Fruit fly (Drosophila melanogaster): ENCODE data around the gene CG15546.
A peak's percentile ranks its signal among the peaks of the same experiment; 100 is the strongest.

CG15546 gene

DNA sequence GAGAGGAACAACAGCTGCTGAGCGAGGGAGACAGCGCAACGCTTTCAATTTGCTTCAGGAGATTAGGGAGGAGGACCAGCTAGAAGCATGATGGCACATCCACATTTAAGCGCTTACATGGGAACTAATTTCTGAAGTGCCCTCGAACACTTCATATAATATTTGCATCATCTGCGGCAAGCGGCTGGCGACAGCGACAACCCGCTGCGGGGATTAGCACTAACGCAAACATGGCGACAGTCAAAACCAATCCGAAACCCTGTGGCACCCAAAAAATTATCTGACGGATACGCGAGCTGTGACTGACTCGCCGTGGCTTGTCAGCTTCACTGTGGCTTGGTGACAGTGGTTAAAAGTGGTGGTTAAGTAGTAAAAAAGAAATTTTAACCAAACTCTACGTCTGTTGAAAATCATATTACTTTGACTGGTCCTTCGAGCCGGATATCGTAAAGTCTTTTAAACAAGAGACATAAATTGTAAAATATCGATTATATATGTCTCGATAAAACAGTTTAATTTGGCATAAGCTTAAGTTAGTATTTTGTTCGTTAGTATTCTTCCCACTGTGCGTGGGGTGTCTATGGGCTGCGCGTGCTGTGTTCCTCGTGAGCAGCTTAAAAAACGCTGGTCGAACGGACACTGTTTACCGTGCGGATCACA lies 16.0 kb downstream of the CG15546 start (continued):
- TF ChIP-seq Eip74EF (GFP tag; optimal IDR thresholded peaks at IDR 0.05) (no peak), CG4360 (GFP tag; IDR thresholded peaks at IDR 0.05) (no peak), pho (GFP tag; optimal IDR thresholded peaks at IDR 0.05) (no peak), fru (optimal IDR thresholded peaks at IDR 0.05) (no peak), sna (GFP tag; IDR thresholded peaks at IDR 0.05; ENCODE audit: partially characterized antibody) (no peak), Lim3 (GFP tag; IDR thresholded peaks at IDR 0.05) (no peak), hth (optimal IDR thresholded peaks at IDR 0.05) (no peak), phol (tag; optimal IDR thresholded peaks at IDR 0.05) (peak; percentile 12), CG3838 (GFP tag; optimal IDR thresholded peaks at IDR 0.05) (no peak), CG4404 (GFP tag; IDR thresholded peaks at IDR 0.05) (no peak), btn (GFP tag; optimal IDR thresholded peaks at IDR 0.05) (no peak), CG3065 (GFP tag; optimal IDR thresholded peaks at IDR 0.05) (no peak), hbn (GFP tag; IDR thresholded peaks at IDR 0.05; ENCODE audit: partially characterized antibody) (no peak), grn (GFP tag; optimal IDR thresholded peaks at IDR 0.05) (no peak), Dref (GFP tag; IDR thresholded peaks at IDR 0.05) (no peak), HHEX (GFP tag; optimal IDR thresholded peaks at IDR 0.05) (no peak), dmrt99B (tag; optimal IDR thresholded peaks at IDR 0.05) (peak; percentile 42), run (tag; optimal IDR thresholded peaks at IDR 0.05) (no peak), CG16813 (GFP tag; IDR thresholded peaks at IDR 0.05; ENCODE audit: partially characterized antibody) (no peak), CG17568 (GFP tag; optimal IDR thresholded peaks at IDR 0.05) (no peak), CG3847 (GFP tag; IDR thresholded peaks at IDR 0.05) (no peak), CG6854 (GFP tag; optimal IDR thresholded peaks at IDR 0.05) (no peak), pzg (GFP tag; optimal IDR thresholded peaks at IDR 0.05) (no peak), bbx (GFP tag; IDR thresholded peaks at IDR 0.05; ENCODE audit: partially characterized antibody) (no peak), CG7745 (tag; optimal IDR thresholded peaks at IDR 0.05) (no peak), ase (GFP tag; IDR thresholded peaks at IDR 0.05) (no peak), br (optimal IDR thresholded peaks at IDR 0.05) (no peak), Bgb (GFP tag; IDR thresholded peaks at IDR 0.05; ENCODE audit: partially characterized antibody) (no peak), CG11695 (GFP tag; IDR thresholded peaks at IDR 0.05) (no peak), H15 (GFP tag; IDR thresholded peaks at IDR 0.05) (no peak), sd (tag; optimal IDR thresholded peaks at IDR 0.05) (no peak), org-1 (GFP tag; optimal IDR thresholded peaks at IDR 0.05) (peak; percentile 10), ind (GFP tag; optimal IDR thresholded peaks at IDR 0.05) (no peak), usp (GFP tag; optimal IDR thresholded peaks at IDR 0.05) (no peak), CG10543 (GFP tag; optimal IDR thresholded peaks at IDR 0.05) (no peak), MTF-1 (GFP tag; optimal IDR thresholded peaks at IDR 0.05; ENCODE audit: borderline replicate concordance) (no peak), D19B (GFP tag; optimal IDR thresholded peaks at IDR 0.05) (no peak), Doc2 (GFP tag; IDR thresholded peaks at IDR 0.05) (no peak), Hsf (GFP tag; optimal IDR thresholded peaks at IDR 0.05) (no peak), CG1603 (tag; optimal IDR thresholded peaks at IDR 0.05) (peak; percentile 7), CG1602 (GFP tag; optimal IDR thresholded peaks at IDR 0.05) (no peak), Elba2 (GFP tag; optimal IDR thresholded peaks at IDR 0.05) (no peak), Oli (tag; optimal IDR thresholded peaks at IDR 0.05) (no peak), Dfd (GFP tag; optimal IDR thresholded peaks at IDR 0.05) (no peak), bab2 (GFP tag; optimal IDR thresholded peaks at IDR 0.05) (no peak), ssp (GFP tag; IDR thresholded peaks at IDR 0.05) (no peak), E2f1 (GFP tag; IDR thresholded peaks at IDR 0.05) (no peak), CG31224 (GFP tag; IDR thresholded peaks at IDR 0.05) (no peak), toy (GFP tag; IDR thresholded peaks at IDR 0.05) (no peak), CG10267 (tag; optimal IDR thresholded peaks at IDR 0.05) (peak; percentile 25), Aef1 (GFP tag; IDR thresholded peaks at IDR 0.05) (no peak), zfh2 (GFP tag; optimal IDR thresholded peaks at IDR 0.05) (no peak)
